Fruit fly (Drosophila melanogaster): ENCODE results near the gene mei-38.

The mei-38 gene

dm6 chrX:1464033-1464432 lies 12.8 kb upstream of the mei-38 start, which contains the start of gene Ns3 (continued):
- TF ChIP-seq CG4360 (GFP tag; IDR thresholded peaks at IDR 0.05) (no peak), Hr78 (GFP tag; optimal IDR thresholded peaks at IDR 0.05) (no peak), chinmo (GFP tag; IDR thresholded peaks at IDR 0.05; ENCODE audit: partially characterized antibody) (peak; percentile 88), sens (GFP tag) (peak; percentile 64), CG7963 (GFP tag; IDR thresholded peaks at IDR 0.05; ENCODE audit: partially characterized antibody) (peak; percentile 91), HmgZ (tag; optimal IDR thresholded peaks at IDR 0.05) (peak; percentile 51), zen2 (GFP tag; IDR thresholded peaks at IDR 0.05; ENCODE audit: partially characterized antibody) (peak; percentile 89), sna (GFP tag; IDR thresholded peaks at IDR 0.05; ENCODE audit: partially characterized antibody) (peak; percentile 88), Hr39 (optimal IDR thresholded peaks at IDR 0.05) (no peak), ase (GFP tag; IDR thresholded peaks at IDR 0.05) (no peak), wor (GFP tag; IDR thresholded peaks at IDR 0.05) (no peak), CG1233 (GFP tag; optimal IDR thresholded peaks at IDR 0.05) (no peak), slou (GFP tag; optimal IDR thresholded peaks at IDR 0.05) (no peak), CG32767 (GFP tag; IDR thresholded peaks at IDR 0.05) (no peak), CG30020 (tag; optimal IDR thresholded peaks at IDR 0.05) (no peak), Six4 (GFP tag; optimal IDR thresholded peaks at IDR 0.05) (no peak), CG34224 (GFP tag; IDR thresholded peaks at IDR 0.05; ENCODE audit: partially characterized antibody) (peak; percentile 91), knrl (GFP tag; IDR thresholded peaks at IDR 0.05; ENCODE audit: partially characterized antibody) (peak; percentile 71; the same call in 2 of the 3 replicates), Med (GFP tag) (peak; percentile 52), CG33213 (GFP tag; optimal IDR thresholded peaks at IDR 0.05) (peak; percentile 5), Sox102F (GFP tag; optimal IDR thresholded peaks at IDR 0.05) (no peak), stwl (tag; optimal IDR thresholded peaks at IDR 0.05) (peak; percentile 62), CkIIα-i1 (GFP tag; IDR thresholded peaks at IDR 0.05) (no peak), HmgD (GFP tag; optimal IDR thresholded peaks at IDR 0.05) (no peak), CG4328 (GFP tag; optimal IDR thresholded peaks at IDR 0.05) (no peak), lmd (GFP tag; IDR thresholded peaks at IDR 0.05) (no peak), H2.0 (GFP tag; IDR thresholded peaks at IDR 0.05) (no peak), mld (GFP tag; IDR thresholded peaks at IDR 0.05; ENCODE audit: partially characterized antibody) (peak; percentile 77; the same call in 2 of the 3 replicates), tio (GFP tag; optimal IDR thresholded peaks at IDR 0.05) (no peak), pan (optimal IDR thresholded peaks at IDR 0.05) (no peak), pan (GFP tag; optimal IDR thresholded peaks at IDR 0.05 in 1 of 2, IDR thresholded peaks at IDR 0.05 in 1 of 2) (no peak), CG2202 (tag; optimal IDR thresholded peaks at IDR 0.05) (no peak), dmrt99B (tag; optimal IDR thresholded peaks at IDR 0.05) (no peak), Dp (GFP tag; optimal IDR thresholded peaks at IDR 0.05) (peak; percentile 94), h (optimal IDR thresholded peaks at IDR 0.05) (no peak), CG17829 (tag; optimal IDR thresholded peaks at IDR 0.05) (peak; percentile 18), crp (GFP tag; optimal IDR thresholded peaks at IDR 0.05) (peak in 1 of 2 experiments; percentile 37), bbx (GFP tag; IDR thresholded peaks at IDR 0.05; ENCODE audit: partially characterized antibody) (peak; percentile 89), schlank (tag; optimal IDR thresholded peaks at IDR 0.05) (no peak), fu2 (GFP tag; optimal IDR thresholded peaks at IDR 0.05) (no peak), CG1603 (tag; optimal IDR thresholded peaks at IDR 0.05) (peak; percentile 76), Jarid2 (GFP tag; optimal IDR thresholded peaks at IDR 0.05) (no peak), Hr51 (GFP tag; optimal IDR thresholded peaks at IDR 0.05) (no peak), CG15479 (GFP tag; optimal IDR thresholded peaks at IDR 0.05) (peak; percentile 2), pfk (GFP tag; optimal IDR thresholded peaks at IDR 0.05) (no peak), Ets65A (GFP tag) (no peak), Spps (tag; optimal IDR thresholded peaks at IDR 0.05) (no peak), rib (GFP tag; IDR thresholded peaks at IDR 0.05) (no peak), lbe (GFP tag; optimal IDR thresholded peaks at IDR 0.05) (no peak), nmo (GFP tag; optimal IDR thresholded peaks at IDR 0.05) (no peak), NFAT (GFP tag; IDR thresholded peaks at IDR 0.05) (no peak)
